Fruit fly (Drosophila melanogaster) whole organism, embryonic: ENCODE results near the gene mnd.

ENCODE experiments used
- Atf-2 ChIP-seq: fragments of 200-800 bp; sonication (Bioruptor generic); optimal IDR thresholded peaks from 2 replicates; lab custom pipeline; 2016; ENCODE audit warnings: missing biosample characterization, missing genetic modification characterization
- B-H1 ChIP-seq: fragments of 200-800 bp; sonication (Bioruptor generic); IDR thresholded peaks from 3 replicates; pipeline ENCODE4 v1.3.6; 2022; ENCODE audit warnings: missing biosample characterization, missing genetic modification characterization
- CG10321 ChIP-seq: fragments of 200-800 bp; sonication (Bioruptor generic); IDR thresholded peaks from 2 replicates; pipeline ENCODE4 v1.3.6; 2022; ENCODE audit warnings: missing biosample characterization, missing genetic modification characterization
- CG10565 ChIP-seq: fragments of 200-800 bp; sonication (Bioruptor generic); optimal IDR thresholded peaks from 3 replicates; lab custom pipeline; 2016; ENCODE audit warnings: missing biosample characterization, mild to moderate bottlenecking, missing genetic modification characterization
- CG11247 ChIP-seq: fragments of 200-800 bp; sonication (Bioruptor generic); IDR thresholded peaks from 2 replicates; pipeline ENCODE4 v1.3.6; 2022; ENCODE audit warnings: missing biosample characterization, missing genetic modification characterization
- CG12744 ChIP-seq: fragments of 200-800 bp; sonication (Bioruptor generic); optimal IDR thresholded peaks from 2 replicates; lab custom pipeline; 2016; ENCODE audit warnings: missing biosample characterization, missing genetic modification characterization
- CG13287 ChIP-seq: fragments of 200-800 bp; sonication (Bioruptor generic); IDR thresholded peaks from 2 replicates; pipeline ENCODE4 v1.3.6; 2022; ENCODE audit warnings: missing biosample characterization, missing genetic modification characterization; ENCODE audit not compliant: partially characterized antibody
- CG15514 ChIP-seq: fragments of 200-800 bp; sonication (Bioruptor generic); optimal IDR thresholded peaks from 3 replicates; lab custom pipeline; 2017; ENCODE audit warnings: missing biosample characterization, missing genetic modification characterization, mild to moderate bottlenecking, moderate library complexity, missing genetic modification reagents
- CG1602 ChIP-seq: fragments of 200-800 bp; sonication (Bioruptor generic); optimal IDR thresholded peaks from 3 replicates; lab custom pipeline; 2016; ENCODE audit warnings: missing biosample characterization, missing genetic modification characterization
- CG16813 ChIP-seq: fragments of 200-800 bp; sonication (Bioruptor generic); IDR thresholded peaks from 3 replicates; pipeline ENCODE4 v1.3.6; 2022; ENCODE audit warnings: missing biosample characterization, missing genetic modification characterization; ENCODE audit not compliant: partially characterized antibody
- CG3065 ChIP-seq: fragments of 200-800 bp; sonication (Bioruptor generic); optimal IDR thresholded peaks from 2 replicates; lab custom pipeline; 2016; ENCODE audit warnings: missing biosample characterization, missing genetic modification characterization
- CG31388 ChIP-seq: fragments of 200-800 bp; sonication (Bioruptor generic); optimal IDR thresholded peaks from 2 replicates; lab custom pipeline; 2016; ENCODE audit warnings: missing biosample characterization, missing genetic modification characterization
- CG3407 ChIP-seq: fragments of 200-800 bp; sonication (Bioruptor generic); optimal IDR thresholded peaks from 2 replicates; lab custom pipeline; 2018; ENCODE audit warnings: missing biosample characterization, mild to moderate bottlenecking, missing genetic modification characterization
- CG4282 ChIP-seq: fragments of 200-800 bp; sonication (Bioruptor generic); optimal IDR thresholded peaks from 2 replicates; lab custom pipeline; 2016; ENCODE audit warnings: missing biosample characterization, missing genetic modification characterization
- CG4820 ChIP-seq: fragments of 200-800 bp; sonication (Bioruptor generic); optimal IDR thresholded peaks from 3 replicates; lab custom pipeline; 2016; ENCODE audit warnings: missing biosample characterization, missing genetic modification characterization
- CG6272 ChIP-seq: fragments of 200-800 bp; sonication (Bioruptor generic); IDR thresholded peaks from 2 replicates; pipeline ENCODE4 v1.3.6; 2022; ENCODE audit warnings: missing biosample characterization, missing genetic modification characterization
- CG6689 ChIP-seq: fragments of 200-800 bp; sonication (Bioruptor generic); IDR thresholded peaks from 2 replicates; pipeline ENCODE4 v1.3.6; 2022; ENCODE audit warnings: missing biosample characterization, missing genetic modification characterization
- CG6765 ChIP-seq: fragments of 200-800 bp; sonication (Bioruptor generic); optimal IDR thresholded peaks from 3 replicates; lab custom pipeline; 2017; ENCODE audit warnings: missing biosample characterization, mild to moderate bottlenecking, missing genetic modification characterization
- CG7928 ChIP-seq: fragments of 200-800 bp; sonication (Bioruptor generic); optimal IDR thresholded peaks from 2 replicates; lab custom pipeline; 2017; ENCODE audit warnings: missing biosample characterization, mild to moderate bottlenecking, missing genetic modification characterization
- CG8290 ChIP-seq, 3 experiments: fragments of 200-800 bp; sonication (Bioruptor generic); optimal IDR thresholded peaks; 2 replicates each; lab custom pipeline; 2016 to 2019; ENCODE audit warnings: missing biosample characterization in 3 of 3, missing genetic modification characterization in 3 of 3, mild to moderate bottlenecking in 2 of 3, moderate library complexity in 1 of 3
- CG8478 ChIP-seq: fragments of >200 bp; optimal IDR thresholded peaks from 2 replicates; lab custom pipeline; 2018
- CrebB ChIP-seq: fragments of 200-800 bp; sonication (Bioruptor generic); optimal IDR thresholded peaks from 3 replicates; lab custom pipeline; 2018; ENCODE audit warnings: missing biosample characterization, mild to moderate bottlenecking, missing genetic modification characterization
- Dll ChIP-seq: fragments of 200-800 bp; sonication (Bioruptor generic); IDR thresholded peaks from 4 replicates; pipeline ENCODE4 v1.3.6; 2022; ENCODE audit warnings: missing biosample characterization, missing genetic modification characterization; ENCODE audit not compliant: partially characterized antibody
- Drgx ChIP-seq: fragments of 200-800 bp; sonication (Bioruptor generic); IDR thresholded peaks from 2 replicates; pipeline ENCODE4 v1.3.6; 2022; ENCODE audit warnings: missing biosample characterization, missing genetic modification characterization
- Ets97D ChIP-seq: fragments of 200-800 bp; sonication (Bioruptor generic); optimal IDR thresholded peaks from 3 replicates; lab custom pipeline; 2016; ENCODE audit warnings: missing biosample characterization, missing genetic modification characterization
- NK7.1 ChIP-seq: fragments of 200-800 bp; sonication (Bioruptor generic); optimal IDR thresholded peaks from 3 replicates; lab custom pipeline; 2016; ENCODE audit warnings: missing biosample characterization, missing genetic modification characterization
- Neu2 ChIP-seq: fragments of 200-800 bp; sonication (Bioruptor generic); optimal IDR thresholded peaks from 3 replicates; lab custom pipeline; 2016; ENCODE audit warnings: missing biosample characterization, missing genetic modification characterization, borderline replicate concordance
- Side ChIP-seq: fragments of 200-800 bp; sonication (Bioruptor generic); optimal IDR thresholded peaks from 2 replicates; lab custom pipeline; 2016; ENCODE audit warnings: missing biosample characterization, missing genetic modification characterization
- Spps ChIP-seq: fragments of 200-800 bp; sonication (Bioruptor generic); optimal IDR thresholded peaks from 2 replicates; lab custom pipeline; 2018; ENCODE audit warnings: missing biosample characterization, mild to moderate bottlenecking, missing genetic modification characterization
- Tbp ChIP-seq: fragments of >200 bp; optimal IDR thresholded peaks from 2 replicates; lab custom pipeline; 2018; ENCODE audit warnings: missing biosample characterization, missing genetic modification characterization
- btn ChIP-seq: fragments of 200-800 bp; sonication (Bioruptor generic); optimal IDR thresholded peaks from 2 replicates; lab custom pipeline; 2016; ENCODE audit warnings: missing biosample characterization, missing genetic modification characterization
- cad ChIP-seq: fragments of >200 bp; optimal IDR thresholded peaks from 2 replicates; lab custom pipeline; 2017; ENCODE audit warnings: missing biosample characterization, missing genetic modification characterization
- chn ChIP-seq: fragments of 200-800 bp; sonication (Bioruptor generic); optimal IDR thresholded peaks from 2 replicates; lab custom pipeline; 2016; ENCODE audit warnings: missing biosample characterization, missing genetic modification characterization
- crol ChIP-seq: fragments of 200-800 bp; sonication (Bioruptor generic); IDR thresholded peaks from 2 replicates; pipeline ENCODE4 v1.3.6; 2022; ENCODE audit warnings: missing biosample characterization, missing genetic modification characterization
- dysf ChIP-seq: fragments of 200-800 bp; sonication (Bioruptor generic); IDR thresholded peaks from 3 replicates; pipeline ENCODE4 v1.3.6; 2022; ENCODE audit warnings: missing biosample characterization, missing genetic modification characterization
- ems ChIP-seq: fragments of 200-800 bp; sonication (Bioruptor generic); optimal IDR thresholded peaks from 3 replicates; lab custom pipeline; 2016; ENCODE audit warnings: missing biosample characterization, missing genetic modification characterization
- jigr1 ChIP-seq: fragments of 200-800 bp; sonication (Bioruptor generic); IDR thresholded peaks from 3 replicates; pipeline ENCODE4 v1.3.6; 2022; ENCODE audit warnings: missing biosample characterization, missing genetic modification characterization
- jing ChIP-seq: fragments of 200-800 bp; sonication (Bioruptor generic); optimal IDR thresholded peaks from 2 replicates; lab custom pipeline; 2018; ENCODE audit warnings: missing biosample characterization, mild to moderate bottlenecking, missing genetic modification characterization
- kni ChIP-seq: fragments of 200-800 bp; sonication (Bioruptor generic); optimal IDR thresholded peaks from 3 replicates; lab custom pipeline; 2017; ENCODE audit warnings: mild to moderate bottlenecking, missing biosample characterization, missing genetic modification reagents, missing genetic modification characterization
- mam ChIP-seq: fragments of 200-800 bp; sonication (Bioruptor generic); optimal IDR thresholded peaks from 3 replicates; lab custom pipeline; 2016; ENCODE audit warnings: missing biosample characterization, missing genetic modification characterization
- oc ChIP-seq: fragments of 200-800 bp; sonication (Bioruptor generic); optimal IDR thresholded peaks from 2 replicates; lab custom pipeline; 2018; ENCODE audit warnings: missing biosample characterization, mild to moderate bottlenecking, missing genetic modification characterization, moderate library complexity
- odd ChIP-seq: fragments of 200-800 bp; sonication (Bioruptor generic); optimal IDR thresholded peaks from 2 replicates; lab custom pipeline; 2017; ENCODE audit warnings: missing biosample characterization, mild to moderate bottlenecking, missing genetic modification characterization
- pum ChIP-seq: fragments of 200-800 bp; sonication (Bioruptor generic); optimal IDR thresholded peaks from 2 replicates; lab custom pipeline; 2016; ENCODE audit warnings: missing biosample characterization, missing genetic modification characterization
- run ChIP-seq: fragments of 200-800 bp; sonication (Bioruptor generic); optimal IDR thresholded peaks from 3 replicates; lab custom pipeline; 2018; ENCODE audit warnings: missing biosample characterization, mild to moderate bottlenecking, missing genetic modification characterization
- sd ChIP-seq: fragments of 200-800 bp; sonication (Bioruptor generic); optimal IDR thresholded peaks from 3 replicates; lab custom pipeline; 2018; ENCODE audit warnings: missing biosample characterization, mild to moderate bottlenecking, missing genetic modification characterization, moderate library complexity
- sima ChIP-seq: fragments of 200-800 bp; sonication (Bioruptor generic); optimal IDR thresholded peaks from 2 replicates; lab custom pipeline; 2016; ENCODE audit warnings: missing biosample characterization, missing genetic modification characterization
- stc ChIP-seq: fragments of 200-800 bp; sonication (Bioruptor generic); IDR thresholded peaks from 2 replicates; pipeline ENCODE4 v1.3.6; 2022; ENCODE audit warnings: missing biosample characterization, missing genetic modification characterization
- tll ChIP-seq, 2 experiments: fragments of 200-800 bp in 1 of 2; fragments of >200 bp in 1 of 2; sonication (Bioruptor generic) in 1 of 2; optimal IDR thresholded peaks; 2 replicates each; lab custom pipeline; 2017 to 2019; ENCODE audit warnings: missing biosample characterization in 2 of 2, missing genetic modification characterization in 2 of 2, mild to moderate bottlenecking in 1 of 2, moderate library complexity in 1 of 2
- twi ChIP-seq: fragments of 200-800 bp; optimal IDR thresholded peaks from 2 replicates; lab custom pipeline; 2019; ENCODE audit warnings: missing biosample characterization, mild to moderate bottlenecking, missing genetic modification characterization, moderate library complexity
- unc-4 ChIP-seq: fragments of 200-800 bp; sonication (Bioruptor generic); IDR thresholded peaks from 2 replicates; pipeline ENCODE4 v1.3.6; 2022; ENCODE audit warnings: missing biosample characterization, missing genetic modification characterization; ENCODE audit not compliant: partially characterized antibody
- unpg ChIP-seq: fragments of 200-800 bp; sonication (Bioruptor generic); optimal IDR thresholded peaks from 3 replicates; lab custom pipeline; 2018; ENCODE audit warnings: missing biosample characterization, mild to moderate bottlenecking, missing genetic modification characterization, moderate library complexity

mnd gene

DNA sequence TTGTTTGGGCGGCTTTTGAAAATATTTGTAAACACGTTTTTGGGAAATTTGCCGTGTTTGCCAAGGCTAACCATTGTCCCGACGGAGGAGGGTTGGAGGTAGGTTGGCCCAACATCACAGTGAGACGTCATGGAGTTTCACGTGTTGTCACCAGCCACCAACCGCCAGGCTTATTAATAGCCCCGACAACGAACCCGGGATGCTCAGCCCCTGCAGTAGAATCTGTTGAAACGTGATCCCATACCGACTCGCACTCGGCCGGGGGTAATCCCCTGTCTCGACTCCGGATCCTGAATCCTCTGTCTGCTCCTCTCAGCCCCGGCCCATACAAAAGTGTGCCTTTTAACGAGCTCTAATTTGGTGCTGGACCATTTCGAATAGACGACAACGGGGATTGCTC is 24.4 kb upstream of the mnd start (continued):
- no peak for TF ChIP-seq CG6689
- TF ChIP-seq oc (tag; lab: Kevin White, UChicago) = peak; percentile 27
- TF ChIP-seq CG13287 (GFP tag; lab: Robert Waterston, UW) = no peak
- no peak for TF ChIP-seq btn (GFP tag; lab: Kevin White, UChicago)
- no peak for TF ChIP-seq jing (GFP tag; lab: Kevin White, UChicago)
- no peak for TF ChIP-seq unpg
- TF ChIP-seq CG10321 (GFP tag; lab: Robert Waterston, UW) = no peak
- no peak for TF ChIP-seq CG15514 (GFP tag; lab: Kevin White, UChicago)
- no peak for TF ChIP-seq Side (GFP tag; lab: Kevin White, UChicago)
- peak; percentile 53; the same call in 1 of the 2 replicates for TF ChIP-seq crol
- no peak for TF ChIP-seq sd
- no peak for TF ChIP-seq CG10565 (GFP tag; lab: Kevin White, UChicago)
- no peak for TF ChIP-seq CG31388 (GFP tag; lab: Kevin White, UChicago)
- no peak for TF ChIP-seq chn (GFP tag; lab: Kevin White, UChicago)
- peak in 1 of 2 experiments; percentile 10 for TF ChIP-seq tll (GFP tag; optimal IDR thresholded peaks at IDR 0.05; lab: Kevin White, UChicago)
- no peak for TF ChIP-seq CG1602
- no peak for TF ChIP-seq CG6272 (GFP tag; lab: Robert Waterston, UW)
- TF ChIP-seq jigr1 (GFP tag; lab: Robert Waterston, UW) = no peak
- no peak for TF ChIP-seq sima (GFP tag; lab: Kevin White, UChicago)
- TF ChIP-seq odd (GFP tag; lab: Kevin White, UChicago) = peak; percentile 19
- no peak for TF ChIP-seq Neu2 (GFP tag; lab: Kevin White, UChicago)
- no peak for TF ChIP-seq CrebB (tag; lab: Kevin White, UChicago)
- TF ChIP-seq Drgx (GFP tag; lab: Robert Waterston, UW) = no peak
- TF ChIP-seq ems = no peak
- TF ChIP-seq pum = no peak
- TF ChIP-seq CG4282 (GFP tag; lab: Kevin White, UChicago) = no peak
- TF ChIP-seq mam (GFP tag; lab: Kevin White, UChicago) = no peak
- no peak for TF ChIP-seq CG7928 (GFP tag; lab: Kevin White, UChicago)
- TF ChIP-seq NK7.1 = no peak
- TF ChIP-seq unc-4 (GFP tag; lab: Robert Waterston, UW) = no peak
- no peak for TF ChIP-seq B-H1
- TF ChIP-seq Atf-2 (GFP tag; lab: Kevin White, UChicago) = no peak
- no peak for TF ChIP-seq Tbp (GFP tag; lab: Kevin White, UChicago)
- TF ChIP-seq CG8478 (lab: Kevin White, UChicago) = no peak
- no peak for TF ChIP-seq CG12744 (GFP tag; lab: Kevin White, UChicago)
- no peak for TF ChIP-seq stc (GFP tag; lab: Robert Waterston, UW)
- no peak for TF ChIP-seq CG11247 (GFP tag; lab: Robert Waterston, UW)
- TF ChIP-seq run (tag; lab: Kevin White, UChicago) = no peak
- TF ChIP-seq CG3065 (GFP tag; lab: Kevin White, UChicago) = no peak
- peak; percentile 50 for TF ChIP-seq kni
- no peak for TF ChIP-seq CG8290 (GFP tag; optimal IDR thresholded peaks at IDR 0.05; lab: Kevin White, UChicago)
- no peak for TF ChIP-seq CG8290 (tag; optimal IDR thresholded peaks at IDR 0.05; lab: Kevin White, UChicago)
- no peak for TF ChIP-seq CG6765 (GFP tag; lab: Kevin White, UChicago)
- peak; percentile 95 for TF ChIP-seq twi (tag; lab: Kevin White, UChicago)
- no peak for TF ChIP-seq dysf (GFP tag; lab: Robert Waterston, UW)
- no peak for TF ChIP-seq CG4820 (GFP tag; lab: Kevin White, UChicago)
- TF ChIP-seq Dll (GFP tag; lab: Robert Waterston, UW) = no peak
- TF ChIP-seq CG16813 (GFP tag; lab: Robert Waterston, UW) = no peak
- TF ChIP-seq Spps = no peak
- TF ChIP-seq cad (GFP tag; lab: Kevin White, UChicago) = no peak
- TF ChIP-seq Ets97D (GFP tag; lab: Kevin White, UChicago) = no peak
- no peak for TF ChIP-seq CG3407 (GFP tag; lab: Kevin White, UChicago)
